Worm (Caenorhabditis elegans) whole organism, mixed stage, embryonic: ENCODE measurements around the gene C38C3.4.

Experiments used
- M03D4.4 ChIP-seq: sonication (generic microtip); optimal IDR thresholded peaks from 2 replicates; lab custom pipeline; 2017; ENCODE audit warnings: mild to moderate bottlenecking, missing genetic modification characterization, missing compliant biosample characterization
- bed-3 ChIP-seq: fragments of 200-800 bp; sonication (Bioruptor generic); optimal IDR thresholded peaks from 3 replicates; lab custom pipeline; 2018; ENCODE audit warnings: mild to moderate bottlenecking, missing genetic modification characterization, moderate library complexity, missing compliant biosample characterization
- blmp-1 ChIP-seq: fragments of 150-350 bp; optimal IDR thresholded peaks from 2 replicates; lab custom pipeline; 2014; ENCODE audit warnings: missing biosample characterization, missing genetic modification characterization
- ceh-39 ChIP-seq: fragments of 150-350 bp; optimal IDR thresholded peaks from 2 replicates; lab custom pipeline; 2014; ENCODE audit warnings: missing biosample characterization, missing genetic modification characterization
- ceh-43 ChIP-seq: fragments of 200-800 bp; sonication (Bioruptor generic); optimal IDR thresholded peaks from 2 replicates; lab custom pipeline; 2018; ENCODE audit warnings: mild to moderate bottlenecking, missing genetic modification characterization, moderate library complexity, missing compliant biosample characterization
- ceh-83 ChIP-seq: fragments of 200-800 bp; sonication (Bioruptor generic); optimal IDR thresholded peaks from 2 replicates; lab custom pipeline; 2018; ENCODE audit warnings: mild to moderate bottlenecking, missing genetic modification characterization, missing compliant biosample characterization
- ces-1 ChIP-seq: fragments of 150-350 bp; optimal IDR thresholded peaks from 2 replicates; lab custom pipeline; 2014; ENCODE audit warnings: missing biosample characterization, missing genetic modification reagents, missing genetic modification characterization
- drap-1 ChIP-seq: fragments of 200-800 bp; sonication (Bioruptor generic); optimal IDR thresholded peaks from 3 replicates; lab custom pipeline; 2018; ENCODE audit warnings: mild to moderate bottlenecking, missing genetic modification characterization, missing compliant biosample characterization
- elt-1 ChIP-seq: sonication (generic microtip); optimal IDR thresholded peaks from 2 replicates; lab custom pipeline; 2017; ENCODE audit warnings: missing genetic modification characterization, mild to moderate bottlenecking, missing compliant biosample characterization, antibody characterized with exemption, moderate library complexity, borderline replicate concordance; ENCODE audit not compliant: insufficient read depth
- elt-3 ChIP-seq: fragments of 150-350 bp; optimal IDR thresholded peaks from 2 replicates; lab custom pipeline; 2014; ENCODE audit warnings: missing biosample characterization, missing genetic modification characterization
- flh-1 ChIP-seq: fragments of 200-800 bp; sonication (Bioruptor generic); optimal IDR thresholded peaks from 2 replicates; lab custom pipeline; 2018; ENCODE audit warnings: mild to moderate bottlenecking, missing genetic modification characterization, moderate library complexity, missing compliant biosample characterization
- ham-2 ChIP-seq: fragments of 200-800 bp; sonication (Bioruptor generic); optimal IDR thresholded peaks from 2 replicates; lab custom pipeline; 2018; ENCODE audit warnings: mild to moderate bottlenecking, missing genetic modification characterization, missing compliant biosample characterization
- hlh-1 ChIP-seq: fragments of 150-350 bp; optimal IDR thresholded peaks from 2 replicates; lab custom pipeline; 2014; ENCODE audit warnings: missing biosample characterization, missing genetic modification reagents, missing genetic modification characterization
- lin-13 ChIP-seq: fragments of 150-350 bp; optimal IDR thresholded peaks from 2 replicates; lab custom pipeline; 2014; ENCODE audit warnings: missing biosample characterization, missing genetic modification characterization
- lin-32 ChIP-seq: fragments of 200-800 bp; sonication (Bioruptor generic); optimal IDR thresholded peaks from 2 replicates; lab custom pipeline; 2018; ENCODE audit warnings: mild to moderate bottlenecking, missing genetic modification characterization, missing compliant biosample characterization
- lsy-2 ChIP-seq: fragments of 150-350 bp; optimal IDR thresholded peaks from 2 replicates; lab custom pipeline; 2014; ENCODE audit warnings: missing biosample characterization, missing genetic modification characterization
- mep-1 ChIP-seq: fragments of 150-350 bp; optimal IDR thresholded peaks from 2 replicates; lab custom pipeline; 2017; ENCODE audit warnings: missing biosample characterization, missing genetic modification reagents, missing genetic modification characterization, inconsistent platforms
- mls-2 ChIP-seq: sonication (generic microtip); optimal IDR thresholded peaks from 2 replicates; lab custom pipeline; 2016; ENCODE audit warnings: mild to moderate bottlenecking, missing genetic modification characterization, moderate library complexity, missing compliant biosample characterization
- nhr-12 ChIP-seq: fragments of 150-350 bp; optimal IDR thresholded peaks from 2 replicates; lab custom pipeline; 2014; ENCODE audit warnings: missing biosample characterization, missing genetic modification characterization
- nhr-2 ChIP-seq: fragments of 150-350 bp; optimal IDR thresholded peaks from 2 replicates; lab custom pipeline; 2014; ENCODE audit warnings: missing biosample characterization, missing genetic modification characterization
- nhr-237 ChIP-seq: fragments of 150-350 bp; optimal IDR thresholded peaks from 2 replicates; lab custom pipeline; 2014; ENCODE audit warnings: missing biosample characterization, missing genetic modification characterization
- nhr-28 ChIP-seq: fragments of 150-350 bp; optimal IDR thresholded peaks from 2 replicates; lab custom pipeline; 2014; ENCODE audit warnings: missing biosample characterization, missing genetic modification characterization
- nhr-76 ChIP-seq: sonication (generic microtip); optimal IDR thresholded peaks from 2 replicates; lab custom pipeline; 2017; ENCODE audit warnings: missing biosample characterization, missing genetic modification characterization
- pha-4 ChIP-seq: fragments of 150-350 bp; optimal IDR thresholded peaks from 2 replicates; lab custom pipeline; 2018; ENCODE audit warnings: missing biosample characterization, missing genetic modification reagents, missing genetic modification characterization
- snpc-4 ChIP-seq: fragments of 150-350 bp; optimal IDR thresholded peaks from 2 replicates; lab custom pipeline; 2014; ENCODE audit warnings: missing biosample characterization, missing genetic modification characterization
- sptf-1 ChIP-seq: sonication (generic microtip); optimal IDR thresholded peaks from 2 replicates; lab custom pipeline; 2017; ENCODE audit warnings: mild to moderate bottlenecking, missing genetic modification characterization, moderate library complexity, missing compliant biosample characterization
- tbx-8 ChIP-seq: fragments of 200-800 bp; sonication (Bioruptor generic); optimal IDR thresholded peaks from 2 replicates; lab custom pipeline; 2018; ENCODE audit warnings: mild to moderate bottlenecking, missing genetic modification characterization, moderate library complexity, missing compliant biosample characterization
- unc-120 ChIP-seq: sonication (generic microtip); optimal IDR thresholded peaks from 2 replicates; lab custom pipeline; 2017; ENCODE audit warnings: missing genetic modification characterization, missing compliant biosample characterization; ENCODE audit not compliant: poor library complexity, severe bottlenecking
- unc-39 ChIP-seq: fragments of 150-350 bp; optimal IDR thresholded peaks from 2 replicates; lab custom pipeline; 2014; ENCODE audit warnings: missing biosample characterization, missing genetic modification characterization
- zip-8 ChIP-seq: fragments of 150-350 bp; optimal IDR thresholded peaks from 2 replicates; lab custom pipeline; 2014; ENCODE audit warnings: missing biosample characterization, missing genetic modification characterization
- ztf-11 ChIP-seq: fragments of 150-350 bp; optimal IDR thresholded peaks from 2 replicates; lab custom pipeline; 2014; ENCODE audit warnings: missing biosample characterization, missing genetic modification characterization

The C38C3.4 gene

ce11 chrV:1455280-1455679 is 26.6 kb upstream of the C38C3.4 start:
- TF ChIP-seq unc-39 (tag; lab: Kevin White, UChicago) (no peak), ceh-83 (GFP tag; lab: Kevin White, UChicago) (no peak), flh-1 (no peak), ham-2 (GFP tag; lab: Kevin White, UChicago) (no peak), ceh-43 (GFP tag; lab: Kevin White, UChicago) (no peak), nhr-12 (no peak), unc-120 (no peak), nhr-2 (tag; lab: Kevin White, UChicago) (no peak), snpc-4 (tag; lab: Kevin White, UChicago) (no peak)

DNA sequence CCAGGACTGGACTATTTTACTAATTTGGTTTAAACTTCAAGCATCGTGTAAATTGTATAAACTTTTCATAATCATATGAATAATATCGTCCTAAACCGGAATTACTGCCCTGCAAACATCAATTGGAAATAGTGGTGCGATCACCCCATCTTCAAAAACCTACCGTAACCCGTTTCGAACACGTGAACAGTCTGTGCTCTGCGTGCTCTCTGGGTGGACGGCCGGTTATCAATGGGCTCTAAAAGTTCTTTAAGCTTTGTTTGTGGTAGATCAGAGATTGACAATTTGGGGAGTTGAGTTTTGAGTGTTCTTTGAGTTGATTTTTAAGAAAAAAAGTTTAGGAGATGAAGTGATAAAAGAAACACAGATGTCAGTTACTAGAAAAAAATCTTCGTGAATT is 25.2 kb upstream of the C38C3.4 start:
- TF ChIP-seq elt-3 (tag; lab: Kevin White, UChicago) (no peak), zip-8 (tag; lab: Kevin White, UChicago) (no peak), nhr-12 (no peak), tbx-8 (GFP tag; lab: Kevin White, UChicago) (no peak), blmp-1 (tag; lab: Kevin White, UChicago) (no peak), flh-1 (no peak), nhr-76 (tag; lab: Kevin White, UChicago) (no peak), ceh-39 (no peak), ceh-43 (GFP tag; lab: Kevin White, UChicago) (no peak), ceh-83 (GFP tag; lab: Kevin White, UChicago) (no peak), drap-1 (GFP tag; lab: Kevin White, UChicago) (no peak), unc-120 (no peak), hlh-1 (tag; lab: Kevin White, UChicago) (no peak), lin-13 (tag; lab: Kevin White, UChicago) (no peak), snpc-4 (tag; lab: Kevin White, UChicago) (no peak), M03D4.4 (no peak), nhr-2 (tag; lab: Kevin White, UChicago) (no peak), lsy-2 (tag; lab: Kevin White, UChicago) (no peak), sptf-1 (tag; lab: Kevin White, UChicago) (no peak)
- TF ChIP-seq, all 35 proteins: peak for 0

- no peak for TF ChIP-seq bed-3 (GFP tag; lab: Kevin White, UChicago)
- TF ChIP-seq unc-39 (tag; lab: Kevin White, UChicago): no peak
- TF ChIP-seq ham-2 (GFP tag; lab: Kevin White, UChicago): no peak
- no peak for TF ChIP-seq blmp-1 (tag; lab: Kevin White, UChicago)
- no peak for TF ChIP-seq elt-1 (tag; lab: Kevin White, UChicago)
- TF ChIP-seq ceh-43 (GFP tag; lab: Kevin White, UChicago): no peak
- no peak for TF ChIP-seq flh-1
These were observed 22.4 kb upstream of the C38C3.4 start for ce11 chrV:1459374-1459926.

- TF ChIP-seq snpc-4 (tag; lab: Kevin White, UChicago): no peak
- TF ChIP-seq lin-32 (GFP tag; lab: Kevin White, UChicago): no peak
- TF ChIP-seq lsy-2 (tag; lab: Kevin White, UChicago): no peak
- no peak for TF ChIP-seq mep-1
- TF ChIP-seq nhr-237 (tag; lab: Kevin White, UChicago): no peak
- TF ChIP-seq ceh-39: no peak
- TF ChIP-seq nhr-28 (tag; lab: Kevin White, UChicago): no peak
- no peak for TF ChIP-seq pha-4 (tag; lab: Kevin White, UChicago)
- TF ChIP-seq lin-13 (tag; lab: Kevin White, UChicago): no peak
- TF ChIP-seq mls-2 (tag; lab: Kevin White, UChicago): no peak
These were observed 21.8 kb upstream of the C38C3.4 start, which contains the start of gene hacd-1 for ce11 chrV:1460069-1460468. Gene hacd-1, plus strand, starts transcription at chrV:1460369.

DNA sequence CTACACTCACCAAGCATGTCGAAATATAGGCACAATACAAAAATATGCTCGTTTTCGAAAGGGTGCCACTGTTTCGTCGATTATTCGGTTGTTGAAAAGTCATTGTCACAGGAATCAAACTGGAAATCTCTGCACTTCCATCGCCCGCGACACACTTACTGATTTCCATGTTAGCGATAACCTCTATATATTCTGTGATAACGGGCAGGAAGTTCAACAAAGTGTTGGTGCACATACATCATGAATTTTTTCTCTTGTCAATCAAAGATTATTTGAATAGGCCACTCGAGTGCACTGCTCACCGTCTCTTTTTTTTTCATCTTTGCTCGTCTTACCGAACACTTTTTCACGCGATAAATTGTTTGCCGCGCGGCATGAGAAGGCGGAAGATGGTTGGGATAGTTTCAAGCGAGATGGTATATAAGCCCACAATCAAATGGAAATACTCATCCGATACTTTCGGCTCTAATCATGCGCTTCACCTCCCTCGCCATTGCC is 17.2 kb upstream of the C38C3.4 start, which contains the start of the genes fpn-1.2 and pqn-54:
fpn-1.2 (minus strand) TSS at position 157 of the 498 bp plus-strand sequence.
pqn-54 (plus strand) TSS at position 448 of the 498 bp plus-strand sequence.
- TF ChIP-seq flh-1: no peak

ce11 chrV:1465932-1466331 is 15.9 kb upstream of the C38C3.4 start:
- TF ChIP-seq hlh-1 (tag; lab: Kevin White, UChicago): no peak
- TF ChIP-seq elt-3 (tag; lab: Kevin White, UChicago): no peak
- TF ChIP-seq ham-2 (GFP tag; lab: Kevin White, UChicago): no peak
- TF ChIP-seq ztf-11: no peak
- no peak for TF ChIP-seq flh-1
- no peak for TF ChIP-seq unc-120
- no peak for TF ChIP-seq mls-2 (tag; lab: Kevin White, UChicago)
- no peak for TF ChIP-seq pha-4 (tag; lab: Kevin White, UChicago)
- no peak for TF ChIP-seq ceh-83 (GFP tag; lab: Kevin White, UChicago)
- no peak for TF ChIP-seq ces-1
